Worm (Caenorhabditis elegans) whole organism, midembryonic: Measurements from ENCODE around the gene Y116A8C.43.
"Not testable (repeated sequence)": the region's sequence is repeated elsewhere in the genome, so short reads cannot be mapped to it uniquely, and the experiment has no call there.

Source experiments
- T22C8.4 ChIP-seq: fragments of 200-800 bp; sonication (Bioruptor generic); IDR thresholded peaks from 2 replicates; pipeline ENCODE4 v1.3.6; 2022; ENCODE audit warnings: missing genetic modification characterization, missing compliant biosample characterization
- cog-1 ChIP-seq: sonication (generic microtip); optimal IDR thresholded peaks from 2 replicates; lab custom pipeline; 2016; ENCODE audit warnings: missing genetic modification characterization, missing compliant biosample characterization
- flt-1 ChIP-seq: fragments of 200-800 bp; sonication (Bioruptor generic); IDR thresholded peaks from 2 replicates; pipeline ENCODE4 v1.3.6; 2022; ENCODE audit warnings: missing genetic modification characterization, missing compliant biosample characterization
- klf-2 ChIP-seq: fragments of 200-800 bp; sonication (Bioruptor generic); conservative IDR thresholded peaks from 2 replicates; pipeline ENCODE4 v1.3.6; 2022; ENCODE audit warnings: missing genetic modification reagents, missing genetic modification characterization, missing compliant biosample characterization
- med-1 ChIP-seq: sonication (generic microtip); optimal IDR thresholded peaks from 2 replicates; lab custom pipeline; 2017; ENCODE audit warnings: missing genetic modification characterization, mild to moderate bottlenecking, missing compliant biosample characterization, antibody characterized with exemption, missing genetic modification reagents; ENCODE audit not compliant: insufficient read depth
- ref-1 ChIP-seq: fragments of 200-800 bp; sonication (Bioruptor generic); conservative IDR thresholded peaks from 2 replicates; pipeline ENCODE4 v1.3.6; 2022; ENCODE audit warnings: missing genetic modification reagents, missing genetic modification characterization, missing compliant biosample characterization
- tab-1 ChIP-seq: fragments of 200-800 bp; sonication (Bioruptor generic); IDR thresholded peaks from 2 replicates; pipeline ENCODE4 v1.3.6; 2022; ENCODE audit warnings: missing genetic modification characterization, missing compliant biosample characterization
- ztf-23 ChIP-seq: fragments of 200-800 bp; sonication (Bioruptor generic); IDR thresholded peaks from 2 replicates; pipeline ENCODE4 v1.3.6; 2022; ENCODE audit warnings: missing genetic modification reagents, missing genetic modification characterization, missing compliant biosample characterization
- ztf-29 ChIP-seq: fragments of 200-800 bp; sonication (Bioruptor generic); IDR thresholded peaks from 2 replicates; pipeline ENCODE4 v1.3.6; 2022; ENCODE audit warnings: missing genetic modification reagents, missing genetic modification characterization, missing compliant biosample characterization

Gene Y116A8C.43

ce11 chrIV:17088849-17089248 lies at the start of gene Y116A8C.43:
Gene Y116A8C.43 (plus strand): TSS chrIV:17088851.
- TF ChIP-seq klf-2 (GFP tag; lab: Robert Waterston, UW) = no peak

- TF ChIP-seq med-1 (GFP tag; lab: Kevin White, UChicago) (no peak), flt-1 (GFP tag; lab: Robert Waterston, UW) (no peak), cog-1 (tag; lab: Kevin White, UChicago) (no peak), ztf-23 (GFP tag; lab: Robert Waterston, UW) (no peak), klf-2 (GFP tag; lab: Robert Waterston, UW) (no peak), ztf-29 (GFP tag; lab: Robert Waterston, UW) (no peak), tab-1 (no peak), T22C8.4 (GFP tag; lab: Robert Waterston, UW) (no peak), ref-1 (GFP tag; lab: Robert Waterston, UW) (no peak)
Observed at ce11 chrIV:17039545-17039944, 49.1 kb upstream of the Y116A8C.43 start, which contains the start of gene Y116A8C.19. Gene Y116A8C.19 (minus strand): TSS chrIV:17039645.

ce11 chrIV:17040618-17041017 lies 48.0 kb upstream of the Y116A8C.43 start, which contains the start of gene Y116A8C.20:
Gene Y116A8C.20 (plus strand): TSS chrIV:17040918.
- TF ChIP-seq tab-1 (no peak), ztf-23 (GFP tag; lab: Robert Waterston, UW) (no peak), T22C8.4 (GFP tag; lab: Robert Waterston, UW) (no peak), cog-1 (tag; lab: Kevin White, UChicago) (no peak), flt-1 (GFP tag; lab: Robert Waterston, UW) (no peak), med-1 (GFP tag; lab: Kevin White, UChicago) (no peak), ztf-29 (GFP tag; lab: Robert Waterston, UW) (no peak), ref-1 (GFP tag; lab: Robert Waterston, UW) (no peak), klf-2 (GFP tag; lab: Robert Waterston, UW) (no peak)

ce11 chrIV:17045691-17046090 lies 43.0 kb upstream of the Y116A8C.43 start, which contains the start of gene clec-195:
Gene clec-195 (minus strand): TSS chrIV:17045791.
- TF ChIP-seq cog-1 (tag; lab: Kevin White, UChicago) = no peak
- no peak for TF ChIP-seq flt-1 (GFP tag; lab: Robert Waterston, UW)
- no peak for TF ChIP-seq tab-1
- TF ChIP-seq ztf-29 (GFP tag; lab: Robert Waterston, UW) = no peak
- no peak for TF ChIP-seq med-1 (GFP tag; lab: Kevin White, UChicago)
- no peak for TF ChIP-seq ztf-23 (GFP tag; lab: Robert Waterston, UW)
- TF ChIP-seq klf-2 (GFP tag; lab: Robert Waterston, UW) = no peak
- no peak for TF ChIP-seq ref-1 (GFP tag; lab: Robert Waterston, UW)
- no peak for TF ChIP-seq T22C8.4 (GFP tag; lab: Robert Waterston, UW)

- no peak for TF ChIP-seq flt-1 (GFP tag; lab: Robert Waterston, UW)
- TF ChIP-seq tab-1 = no peak
- TF ChIP-seq med-1 (GFP tag; lab: Kevin White, UChicago) = no peak
Observed at ce11 chrIV:17048257-17048656, 40.4 kb upstream of the Y116A8C.43 start, which contains the start of gene athp-3. Gene athp-3 (minus strand): TSS chrIV:17048357.

- TF ChIP-seq ref-1 (GFP tag; lab: Robert Waterston, UW) = no peak
- TF ChIP-seq ztf-29 (GFP tag; lab: Robert Waterston, UW) = no peak
- no peak for TF ChIP-seq tab-1
- no peak for TF ChIP-seq klf-2 (GFP tag; lab: Robert Waterston, UW)
- TF ChIP-seq ztf-23 (GFP tag; lab: Robert Waterston, UW) = no peak
- TF ChIP-seq T22C8.4 (GFP tag; lab: Robert Waterston, UW) = no peak
- no peak for TF ChIP-seq cog-1 (tag; lab: Kevin White, UChicago)
- TF ChIP-seq flt-1 (GFP tag; lab: Robert Waterston, UW) = no peak
- no peak for TF ChIP-seq med-1 (GFP tag; lab: Kevin White, UChicago)
Observed at ce11 chrIV:17053261-17053660, 35.4 kb upstream of the Y116A8C.43 start, which contains the start of gene Y116A8C.23. Gene Y116A8C.23 (plus strand): TSS chrIV:17053561.

- TF ChIP-seq med-1 (GFP tag; lab: Kevin White, UChicago) = no peak
- TF ChIP-seq cog-1 (tag; lab: Kevin White, UChicago) = no peak
- no peak for TF ChIP-seq ztf-29 (GFP tag; lab: Robert Waterston, UW)
- TF ChIP-seq ref-1 (GFP tag; lab: Robert Waterston, UW) = no peak
- TF ChIP-seq ztf-23 (GFP tag; lab: Robert Waterston, UW) = no peak
- TF ChIP-seq tab-1 = no peak
- TF ChIP-seq klf-2 (GFP tag; lab: Robert Waterston, UW) = no peak
- no peak for TF ChIP-seq flt-1 (GFP tag; lab: Robert Waterston, UW)
- no peak for TF ChIP-seq T22C8.4 (GFP tag; lab: Robert Waterston, UW)
Observed at ce11 chrIV:17058036-17058435, 30.6 kb upstream of the Y116A8C.43 start, which contains the start of gene Y116A8C.44. Gene Y116A8C.44 (minus strand): TSS chrIV:17058136.

ce11 chrIV:17063700-17064099 lies 25.0 kb upstream of the Y116A8C.43 start, which contains the start of gene Y116A8C.467:
Gene Y116A8C.467 (minus strand): TSS chrIV:17063800.
- TF ChIP-seq T22C8.4 (GFP tag; lab: Robert Waterston, UW); tab-1; cog-1 (tag; lab: Kevin White, UChicago): not testable (repeated sequence)

- TF ChIP-seq ref-1, T22C8.4, ztf-23 (GFP tag; lab: Robert Waterston, UW): not testable (repeated sequence)
Observed at ce11 chrIV:17064937-17065336, 23.7 kb upstream of the Y116A8C.43 start, which contains the start of gene Y116A8C.465. Gene Y116A8C.465 (plus strand): TSS chrIV:17065237.

ce11 chrIV:17070791-17071190 lies 17.9 kb upstream of the Y116A8C.43 start, which contains the start of gene Y116A8C.24:
Gene Y116A8C.24 (minus strand): TSS chrIV:17070891.
- TF ChIP-seq flt-1, ref-1, T22C8.4 (GFP tag; lab: Robert Waterston, UW): not testable (repeated sequence)
